Worm (Caenorhabditis elegans) whole organism, L3 larva: ENCODE data around the gene C31H2.4.

Source experiments
- elt-2 ChIP-seq: sonication (generic microtip); optimal IDR thresholded peaks from 2 replicates; lab custom pipeline; 2016; ENCODE audit warnings: missing genetic modification reagents, mild to moderate bottlenecking, missing genetic modification characterization, missing compliant biosample characterization
- lsy-12 ChIP-seq: sonication (generic microtip); optimal IDR thresholded peaks from 2 replicates; lab custom pipeline; 2016; ENCODE audit warnings: mild to moderate bottlenecking, missing genetic modification characterization, missing compliant biosample characterization
- nhr-237 ChIP-seq: fragments of 150-350 bp; optimal IDR thresholded peaks from 2 replicates; lab custom pipeline; 2014; ENCODE audit warnings: missing biosample characterization, missing genetic modification characterization
- nhr-76 ChIP-seq: fragments of 150-350 bp; sonication (generic microtip); optimal IDR thresholded peaks from 5 replicates; lab custom pipeline; 2014; ENCODE audit warnings: missing biosample characterization, missing genetic modification characterization
- skn-1 ChIP-seq: fragments of 150-350 bp; optimal IDR thresholded peaks from 2 replicates; lab custom pipeline; 2014; ENCODE audit warnings: missing biosample characterization, missing genetic modification characterization
- unc-39 ChIP-seq: sonication (generic microtip); optimal IDR thresholded peaks from 4 replicates; lab custom pipeline; 2017; ENCODE audit warnings: missing biosample characterization, missing genetic modification characterization
- ztf-4 ChIP-seq: fragments of 150-350 bp; optimal IDR thresholded peaks from 2 replicates; lab custom pipeline; 2014; ENCODE audit warnings: missing biosample characterization, missing genetic modification characterization

DNA sequence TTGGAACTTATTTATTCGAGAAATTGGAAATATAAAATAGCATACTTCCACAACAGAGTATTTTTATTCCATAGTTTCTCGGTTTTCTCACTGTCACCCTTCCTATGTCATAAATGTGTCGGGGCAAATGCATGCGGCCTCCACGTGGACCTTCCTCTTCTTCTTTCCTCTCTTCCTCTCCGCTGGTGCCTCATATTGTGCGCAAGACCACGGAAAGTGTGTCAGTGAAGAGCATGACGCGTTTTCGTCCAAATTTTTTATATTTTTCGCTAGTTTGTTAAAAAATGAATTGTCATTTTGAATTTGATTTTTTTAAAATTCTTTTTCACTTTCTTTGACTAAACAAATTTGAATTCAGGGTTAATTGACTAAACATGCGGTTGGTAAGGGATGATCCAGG lies 5.6 kb upstream of the C31H2.4 start, which contains the start of gene mans-3:
- TF ChIP-seq nhr-76 (tag; lab: Kevin White, UChicago) (no peak), elt-2 (tag; lab: Kevin White, UChicago) (peak; percentile 76), skn-1 (tag; lab: Kevin White, UChicago) (peak; percentile 76), nhr-237 (tag; lab: Kevin White, UChicago) (no peak), unc-39 (tag; lab: Kevin White, UChicago) (no peak), ztf-4 (tag; lab: Kevin White, UChicago) (peak; percentile 26), lsy-12 (peak; percentile 80)
